Fruit fly (Drosophila melanogaster) whole organism, embryonic: Measurements from ENCODE around the gene CG10324.
A peak's percentile ranks its signal among the peaks of the same experiment; 100 is the strongest.

Source experiments
- Adf1 ChIP-seq: fragments of 200-800 bp; sonication (Bioruptor generic); IDR thresholded peaks from 2 replicates; pipeline ENCODE4 v1.3.6; 2022; ENCODE audit warnings: missing biosample characterization, missing genetic modification characterization
- Awh ChIP-seq: fragments of 200-800 bp; sonication (Bioruptor generic); IDR thresholded peaks from 2 replicates; pipeline ENCODE4, ENCODE4 v1.3.6; 2022; ENCODE audit warnings: missing biosample characterization, missing genetic modification characterization
- CG10321 ChIP-seq: fragments of 200-800 bp; sonication (Bioruptor generic); IDR thresholded peaks from 2 replicates; pipeline ENCODE4 v1.3.6; 2022; ENCODE audit warnings: missing biosample characterization, missing genetic modification characterization
- CG11560 ChIP-seq: fragments of 200-800 bp; sonication (Bioruptor generic); IDR thresholded peaks from 3 replicates; pipeline ENCODE4 v1.3.6; 2022; ENCODE audit warnings: missing biosample characterization, missing genetic modification characterization
- CG13894 ChIP-seq: fragments of 200-800 bp; sonication (Bioruptor generic); optimal IDR thresholded peaks from 3 replicates; lab custom pipeline; 2018; ENCODE audit warnings: missing biosample characterization, mild to moderate bottlenecking, missing genetic modification characterization, moderate library complexity
- CG1832 ChIP-seq: fragments of 200-800 bp; sonication (Bioruptor generic); optimal IDR thresholded peaks from 2 replicates; lab custom pipeline; 2017; ENCODE audit warnings: missing biosample characterization, mild to moderate bottlenecking, missing genetic modification characterization, inconsistent platforms
- CG2129 ChIP-seq: fragments of 200-800 bp; sonication (Bioruptor generic); IDR thresholded peaks from 2 replicates; pipeline ENCODE4 v1.3.6; 2022; ENCODE audit warnings: missing biosample characterization, missing genetic modification characterization; ENCODE audit not compliant: partially characterized antibody
- CG2712 ChIP-seq: fragments of 200-800 bp; optimal IDR thresholded peaks from 3 replicates; lab custom pipeline; 2019; ENCODE audit warnings: missing biosample characterization, mild to moderate bottlenecking, missing genetic modification characterization, moderate library complexity
- CG30431 ChIP-seq: fragments of 200-800 bp; sonication (Bioruptor generic); optimal IDR thresholded peaks from 2 replicates; lab custom pipeline; 2017; ENCODE audit warnings: missing biosample characterization, missing genetic modification characterization
- CG3995 ChIP-seq: fragments of 200-800 bp; sonication (Bioruptor generic); optimal IDR thresholded peaks from 3 replicates; lab custom pipeline; 2016; ENCODE audit warnings: missing biosample characterization, missing genetic modification characterization
- CG6683 ChIP-seq: fragments of 200-800 bp; sonication (Bioruptor generic); optimal IDR thresholded peaks from 2 replicates; lab custom pipeline; 2017; ENCODE audit warnings: missing biosample characterization, mild to moderate bottlenecking, missing genetic modification characterization, missing genetic modification reagents
- CG6854 ChIP-seq: fragments of 200-800 bp; sonication (Bioruptor generic); optimal IDR thresholded peaks from 3 replicates; lab custom pipeline; 2017; ENCODE audit warnings: missing biosample characterization, mild to moderate bottlenecking, missing genetic modification characterization
- CG8290 ChIP-seq, 3 experiments: fragments of 200-800 bp; sonication (Bioruptor generic); optimal IDR thresholded peaks; 2 replicates each; lab custom pipeline; 2016 to 2019; ENCODE audit warnings: missing biosample characterization in 3 of 3, missing genetic modification characterization in 3 of 3, mild to moderate bottlenecking in 2 of 3, moderate library complexity in 1 of 3
- D19B ChIP-seq: fragments of 200-800 bp; sonication (Bioruptor generic); optimal IDR thresholded peaks from 2 replicates; lab custom pipeline; 2017; ENCODE audit warnings: missing biosample characterization, mild to moderate bottlenecking, missing genetic modification characterization
- Hr78 ChIP-seq, 2 experiments: fragments of 200-800 bp in 1 of 2; fragments of >200 bp in 1 of 2; sonication (Bioruptor generic) in 1 of 2; optimal IDR thresholded peaks; 2 replicates each; lab custom pipeline; 2017 to 2019; ENCODE audit warnings: missing biosample characterization in 2 of 2, missing genetic modification characterization in 2 of 2, mild to moderate bottlenecking in 1 of 2, moderate library complexity in 1 of 2
- Mrtf ChIP-seq: fragments of 200-800 bp; sonication (Bioruptor generic); IDR thresholded peaks from 3 replicates; pipeline ENCODE4 v1.3.6; 2022; ENCODE audit warnings: missing biosample characterization, missing genetic modification characterization
- Nf-YB ChIP-seq: fragments of 200-800 bp; sonication (Bioruptor generic); optimal IDR thresholded peaks from 3 replicates; lab custom pipeline; 2019; ENCODE audit warnings: missing biosample characterization, mild to moderate bottlenecking, missing genetic modification characterization, moderate library complexity
- Nf-YC ChIP-seq: fragments of 200-800 bp; optimal IDR thresholded peaks from 3 replicates; lab custom pipeline; 2019; ENCODE audit warnings: missing biosample characterization, mild to moderate bottlenecking, missing genetic modification characterization, moderate library complexity
- Sry-δ ChIP-seq: fragments of 200-800 bp; sonication (Bioruptor generic); optimal IDR thresholded peaks from 2 replicates; lab custom pipeline; 2016; ENCODE audit warnings: missing biosample characterization, missing genetic modification characterization
- Xrp1 ChIP-seq: fragments of 200-800 bp; sonication (Bioruptor generic); IDR thresholded peaks from 2 replicates; pipeline ENCODE4 v1.3.6; 2022; ENCODE audit warnings: missing biosample characterization, missing genetic modification characterization
- ap ChIP-seq: fragments of 200-800 bp; sonication (Bioruptor generic); IDR thresholded peaks from 2 replicates; pipeline ENCODE4 v1.3.6; 2022; ENCODE audit warnings: missing biosample characterization, missing genetic modification characterization
- az2 ChIP-seq: fragments of 200-800 bp; sonication (Bioruptor generic); optimal IDR thresholded peaks from 3 replicates; lab custom pipeline; 2016; ENCODE audit warnings: missing biosample characterization, missing genetic modification characterization
- cad ChIP-seq: fragments of >200 bp; optimal IDR thresholded peaks from 2 replicates; lab custom pipeline; 2017; ENCODE audit warnings: missing biosample characterization, missing genetic modification characterization
- cg ChIP-seq: fragments of 200-800 bp; sonication (Bioruptor generic); optimal IDR thresholded peaks from 3 replicates; lab custom pipeline; 2019; ENCODE audit warnings: missing biosample characterization, mild to moderate bottlenecking, missing genetic modification characterization, moderate library complexity
- gsb-n ChIP-seq: fragments of 200-800 bp; sonication (Bioruptor generic); optimal IDR thresholded peaks from 3 replicates; lab custom pipeline; 2018; ENCODE audit warnings: missing biosample characterization, mild to moderate bottlenecking, missing genetic modification characterization
- lmd ChIP-seq: fragments of 200-800 bp; sonication (Bioruptor generic); IDR thresholded peaks from 2 replicates; pipeline ENCODE4 v1.3.6; 2022; ENCODE audit warnings: missing biosample characterization, missing genetic modification characterization
- maf-S ChIP-seq: fragments of 200-800 bp; sonication (Bioruptor generic); optimal IDR thresholded peaks from 2 replicates; lab custom pipeline; 2016; ENCODE audit warnings: missing biosample characterization, missing genetic modification characterization
- mld ChIP-seq: fragments of 200-800 bp; sonication (Bioruptor generic); IDR thresholded peaks from 3 replicates; pipeline ENCODE4 v1.3.6; 2022; ENCODE audit warnings: missing biosample characterization, missing genetic modification characterization; ENCODE audit not compliant: partially characterized antibody
- nerfin-1 ChIP-seq: fragments of 200-800 bp; sonication (Bioruptor generic); optimal IDR thresholded peaks from 3 replicates; lab custom pipeline; 2019; ENCODE audit warnings: missing biosample characterization, mild to moderate bottlenecking, missing genetic modification characterization, moderate library complexity
- nmo ChIP-seq: fragments of 200-800 bp; sonication (Bioruptor generic); optimal IDR thresholded peaks from 2 replicates; lab custom pipeline; 2018; ENCODE audit warnings: missing biosample characterization, mild to moderate bottlenecking, missing genetic modification characterization, moderate library complexity
- p53 ChIP-seq: fragments of 200-800 bp; sonication (Bioruptor generic); optimal IDR thresholded peaks from 2 replicates; lab custom pipeline; 2016; ENCODE audit warnings: missing biosample characterization, missing genetic modification characterization
- phol ChIP-seq: fragments of 200-800 bp; sonication (Bioruptor generic); optimal IDR thresholded peaks from 3 replicates; lab custom pipeline; 2018; ENCODE audit warnings: missing biosample characterization, mild to moderate bottlenecking, missing genetic modification characterization, moderate library complexity
- sens ChIP-seq: fragments of 200-800 bp; sonication (Bioruptor generic); peaks from one replicate; lab custom pipeline; 2016; ENCODE audit warnings: missing biosample characterization, missing genetic modification characterization
- so ChIP-seq: fragments of 200-800 bp; sonication (Bioruptor generic); IDR thresholded peaks from 3 replicates; pipeline ENCODE4 v1.3.6; 2022; ENCODE audit warnings: missing biosample characterization, missing genetic modification characterization
- ttk ChIP-seq: fragments of 200-800 bp; sonication (Bioruptor generic); IDR thresholded peaks from 2 replicates; pipeline ENCODE4 v2.1.2; 2022; ENCODE audit warnings: missing biosample characterization, missing genetic modification characterization
- twi ChIP-seq: fragments of 200-800 bp; optimal IDR thresholded peaks from 2 replicates; lab custom pipeline; 2019; ENCODE audit warnings: missing biosample characterization, mild to moderate bottlenecking, missing genetic modification characterization, moderate library complexity

CG10324 gene

dm6 chr3R:16664144-16664825 lies 17.5 kb upstream of the CG10324 start (continued):
- TF ChIP-seq Awh (GFP tag; lab: Robert Waterston, UW) = peak; percentile 84
- TF ChIP-seq CG13894 = peak; percentile 41
- TF ChIP-seq CG8290 (GFP tag; optimal IDR thresholded peaks at IDR 0.05; lab: Kevin White, UChicago) = no peak
- peak in 1 of 2 experiments; percentile 25 for TF ChIP-seq CG8290 (tag; optimal IDR thresholded peaks at IDR 0.05; lab: Kevin White, UChicago)
- no peak for TF ChIP-seq Adf1 (GFP tag; lab: Robert Waterston, UW)
- TF ChIP-seq, all 482 proteins: peak for 17

dm6 chr3R:16661693-16662092 lies 14.9 kb upstream of the CG10324 start:
- TF ChIP-seq nmo (GFP tag; lab: Kevin White, UChicago) = no peak
- TF ChIP-seq so (GFP tag; lab: Robert Waterston, UW) = no peak
- no peak for TF ChIP-seq ttk
- no peak for TF ChIP-seq az2
- TF ChIP-seq CG2129 (GFP tag; lab: Robert Waterston, UW) = no peak
- no peak for TF ChIP-seq Xrp1 (GFP tag; lab: Robert Waterston, UW)
- peak in 1 of 2 experiments; percentile 75 for TF ChIP-seq Hr78 (GFP tag; optimal IDR thresholded peaks at IDR 0.05; lab: Kevin White, UChicago)
- peak; percentile 71 for TF ChIP-seq Nf-YC (tag; lab: Kevin White, UChicago)
- TF ChIP-seq phol = peak; percentile 33
- TF ChIP-seq D19B (GFP tag; lab: Kevin White, UChicago) = no peak
- TF ChIP-seq Mrtf (GFP tag; lab: Robert Waterston, UW) = no peak
- no peak for TF ChIP-seq nerfin-1
- TF ChIP-seq p53 (GFP tag; lab: Kevin White, UChicago) = no peak
- peak; percentile 71 for TF ChIP-seq CG1832 (GFP tag; lab: Kevin White, UChicago)
- TF ChIP-seq CG6854 (GFP tag; lab: Kevin White, UChicago) = no peak
- no peak for TF ChIP-seq ap (GFP tag; lab: Robert Waterston, UW)
- TF ChIP-seq cad = peak; percentile 72
- TF ChIP-seq CG6683 = no peak
- TF ChIP-seq cg (GFP tag; lab: Kevin White, UChicago) = peak; percentile 40
- TF ChIP-seq Sry-δ (GFP tag; lab: Kevin White, UChicago) = no peak
- TF ChIP-seq maf-S = no peak
- TF ChIP-seq gsb-n (tag; lab: Kevin White, UChicago) = peak; percentile 51
- TF ChIP-seq CG3995 (GFP tag; lab: Kevin White, UChicago) = no peak
- no peak for TF ChIP-seq CG30431 (GFP tag; lab: Kevin White, UChicago)
- TF ChIP-seq CG11560 (tag; lab: Robert Waterston, UW) = no peak
- peak; percentile 88 for TF ChIP-seq CG10321 (GFP tag; lab: Robert Waterston, UW)
- TF ChIP-seq twi = peak; percentile 29
- TF ChIP-seq lmd (GFP tag; lab: Robert Waterston, UW) = no peak
- TF ChIP-seq Nf-YB = peak; percentile 77
- peak; percentile 69 for TF ChIP-seq sens (GFP tag; lab: Kevin White, UChicago)
- TF ChIP-seq CG2712 (tag; lab: Kevin White, UChicago) = no peak
- no peak for TF ChIP-seq mld (GFP tag; lab: Robert Waterston, UW)
